Worm (Caenorhabditis elegans): ENCODE measurements around the gene rgr-1.

The rgr-1 gene

DNA sequence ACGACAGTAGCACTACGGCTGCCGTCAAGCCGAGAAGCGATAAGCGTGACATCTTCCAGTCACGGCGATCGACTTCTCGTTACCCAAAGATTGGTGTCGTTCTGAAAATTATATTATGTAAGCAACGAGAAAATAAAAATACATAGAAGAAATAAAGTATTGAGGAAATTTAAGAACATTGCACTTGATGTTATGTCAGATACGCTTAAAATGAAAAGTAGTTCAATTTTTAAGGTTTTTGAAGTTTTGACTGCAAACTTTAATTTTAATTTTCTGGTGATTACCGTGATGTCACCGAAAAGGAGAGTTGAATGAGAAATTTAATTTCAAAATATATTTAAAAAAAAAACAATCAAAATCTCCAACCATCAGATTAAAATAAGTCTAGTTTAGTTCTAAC lies 49.2 kb upstream of the rgr-1 start, which contains the start of gene emb-9:
emb-9 (minus strand) TSS at position 101 of the 400 bp plus-strand sequence.
- TF ChIP-seq unc-98 (GFP tag; IDR thresholded peaks at IDR 0.05) (no peak), grh-1 (GFP tag; IDR thresholded peaks at IDR 0.05) (no peak), mab-9 (GFP tag; IDR thresholded peaks at IDR 0.05) (no peak), dpl-1 (GFP tag; optimal IDR thresholded peaks at IDR 0.05) (no peak), xbp-1 (tag; optimal IDR thresholded peaks at IDR 0.05) (no peak), unc-30 (tag; optimal IDR thresholded peaks at IDR 0.05) (no peak)

- no peak for TF ChIP-seq swsn-7 (tag; optimal IDR thresholded peaks at IDR 0.05)
- peak; percentile 51 for TF ChIP-seq lin-14 (GFP tag; optimal IDR thresholded peaks at IDR 0.05)
- peak; percentile 73 for TF ChIP-seq pag-3 (tag; optimal IDR thresholded peaks at IDR 0.05; ENCODE audit: borderline replicate concordance, insufficient read depth)
- peak in 1 of 2 experiments; percentile 9 for TF ChIP-seq lsy-2 (tag; optimal IDR thresholded peaks at IDR 0.05)
- TF ChIP-seq snu-23 (GFP tag; optimal IDR thresholded peaks at IDR 0.05) = peak; percentile 0
- TF ChIP-seq rnt-1 (tag; optimal IDR thresholded peaks at IDR 0.05) = peak; percentile 64
- no peak for TF ChIP-seq isw-1 (GFP tag; IDR thresholded peaks at IDR 0.05)
- peak; percentile 26 for TF ChIP-seq nhr-71 (tag; optimal IDR thresholded peaks at IDR 0.05)
These were observed 47.4 kb upstream of the rgr-1 start for ce11 chrIII:9346114-9346513.

DNA sequence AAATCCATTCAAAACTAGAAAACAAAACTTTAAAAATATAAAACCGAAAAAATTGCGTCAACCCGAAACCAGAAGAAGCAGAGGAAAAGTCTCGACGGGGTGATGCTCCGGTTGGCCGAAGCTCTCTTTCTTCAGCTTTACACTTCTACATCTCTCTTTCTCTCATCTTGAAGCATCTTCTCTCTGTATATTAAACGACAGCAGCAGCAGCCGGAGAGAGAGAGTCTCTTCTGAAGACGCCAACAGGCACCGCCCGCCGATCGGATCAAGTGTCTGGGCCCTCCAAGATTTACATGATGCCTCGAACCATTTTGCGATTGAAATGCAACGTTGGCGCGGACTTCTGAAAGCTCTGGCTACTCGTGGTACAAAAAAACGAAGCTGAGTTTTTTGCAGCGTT lies 46.8 kb upstream of the rgr-1 start:
- TF ChIP-seq snu-23 (GFP tag; optimal IDR thresholded peaks at IDR 0.05) (no peak), nhr-12 (tag; optimal IDR thresholded peaks at IDR 0.05) (no peak), irx-1 (tag; optimal IDR thresholded peaks at IDR 0.05) (no peak), ceh-82 (tag; optimal IDR thresholded peaks at IDR 0.05) (no peak), C16A3.4 (tag; optimal IDR thresholded peaks at IDR 0.05) (no peak), unc-30 (tag; optimal IDR thresholded peaks at IDR 0.05) (no peak), snpc-4 (tag; optimal IDR thresholded peaks at IDR 0.05) (no peak), lsy-2 (tag; optimal IDR thresholded peaks at IDR 0.05) (peak in 1 of 2 experiments; percentile 20), nhr-71 (tag; optimal IDR thresholded peaks at IDR 0.05) (peak; percentile 30), nhr-11 (tag; optimal IDR thresholded peaks at IDR 0.05) (no peak), rnt-1 (tag; optimal IDR thresholded peaks at IDR 0.05) (peak; percentile 47), lin-14 (GFP tag; optimal IDR thresholded peaks at IDR 0.05) (peak; percentile 15), pqm-1 (tag; optimal IDR thresholded peaks at IDR 0.05) (no peak), tbx-2 (tag; optimal IDR thresholded peaks at IDR 0.05) (no peak)

DNA sequence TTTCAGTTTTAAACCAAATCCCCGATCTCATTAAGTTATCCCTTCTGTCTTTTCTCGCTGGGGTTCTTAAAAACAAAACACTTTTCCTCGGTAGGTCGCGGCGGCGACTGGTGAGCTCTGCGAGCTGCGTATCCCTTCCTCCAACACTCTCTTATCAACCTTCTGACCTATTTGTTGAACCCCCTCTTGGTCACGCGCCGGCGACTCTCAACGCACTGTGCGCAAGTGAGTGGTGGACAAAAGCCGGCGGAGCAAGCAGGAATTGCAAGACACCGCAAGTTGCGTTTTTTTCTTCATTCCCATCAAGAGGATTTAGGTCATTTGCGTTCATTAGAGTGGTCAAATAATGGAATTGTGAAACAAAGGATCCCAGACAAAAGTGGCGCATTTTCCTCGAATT lies 39.7 kb upstream of the rgr-1 start:
- TF ChIP-seq C04F5.9 (tag; optimal IDR thresholded peaks at IDR 0.05) = no peak
- peak; percentile 43 for TF ChIP-seq unc-130 (tag; optimal IDR thresholded peaks at IDR 0.05)
- peak in 1 of 2 experiments; percentile 27 for TF ChIP-seq mdl-1 (tag; optimal IDR thresholded peaks at IDR 0.05)
- TF ChIP-seq ets-5 (GFP tag; IDR thresholded peaks at IDR 0.05) = no peak
- TF ChIP-seq pag-3 (tag; optimal IDR thresholded peaks at IDR 0.05; ENCODE audit: borderline replicate concordance, insufficient read depth) = no peak
- TF ChIP-seq lin-14 (GFP tag; optimal IDR thresholded peaks at IDR 0.05) = peak; percentile 64
- no peak for TF ChIP-seq grh-1 (GFP tag; IDR thresholded peaks at IDR 0.05)
- no peak for TF ChIP-seq C34B4.2 (tag; optimal IDR thresholded peaks at IDR 0.05)
- TF ChIP-seq mep-1 (tag; optimal IDR thresholded peaks at IDR 0.05) = no peak
- TF ChIP-seq egl-27 (tag; optimal IDR thresholded peaks at IDR 0.05) = no peak
- no peak for TF ChIP-seq nhr-77 (tag; optimal IDR thresholded peaks at IDR 0.05)
- no peak for TF ChIP-seq swsn-7 (tag; optimal IDR thresholded peaks at IDR 0.05)
- peak in 1 of 2 experiments; percentile 18 for TF ChIP-seq lin-35 (GFP tag; optimal IDR thresholded peaks at IDR 0.05)
- no peak for TF ChIP-seq nhr-76 (tag; optimal IDR thresholded peaks at IDR 0.05)
- no peak for TF ChIP-seq isw-1 (GFP tag; IDR thresholded peaks at IDR 0.05)
- TF ChIP-seq nhr-71 (tag; optimal IDR thresholded peaks at IDR 0.05) = peak; percentile 51
- TF ChIP-seq nhr-20 (tag; optimal IDR thresholded peaks at IDR 0.05) = no peak
- TF ChIP-seq skn-1 (tag; optimal IDR thresholded peaks at IDR 0.05) = no peak
- TF ChIP-seq dpl-1 (GFP tag; optimal IDR thresholded peaks at IDR 0.05) = peak in 1 of 3 experiments; percentile 6
- peak; percentile 31 for TF ChIP-seq tbx-2 (tag; optimal IDR thresholded peaks at IDR 0.05)
- TF ChIP-seq egl-13 (tag; optimal IDR thresholded peaks at IDR 0.05) = no peak
- 0 out of 2 replicates have a peak, but pooled peaks have one; percentile 12 for TF ChIP-seq nhr-19 (GFP tag; conservative IDR thresholded peaks at IDR 0.05)
- TF ChIP-seq fkh-10 (GFP tag; optimal IDR thresholded peaks at IDR 0.05) = no peak
- TF ChIP-seq efl-1 (optimal IDR thresholded peaks at IDR 0.05) = peak; percentile 22 to 24
- TF ChIP-seq efl-1 (GFP tag; optimal IDR thresholded peaks at IDR 0.05 in 1 of 2) = peak; percentile 16 to 23
- TF ChIP-seq lsy-2 (tag; optimal IDR thresholded peaks at IDR 0.05) = no peak
- TF ChIP-seq rnt-1 (tag; optimal IDR thresholded peaks at IDR 0.05) = peak; percentile 60
